Worm (Caenorhabditis elegans): ENCODE results near the gene C35B1.2.

Gene C35B1.2

DNA sequence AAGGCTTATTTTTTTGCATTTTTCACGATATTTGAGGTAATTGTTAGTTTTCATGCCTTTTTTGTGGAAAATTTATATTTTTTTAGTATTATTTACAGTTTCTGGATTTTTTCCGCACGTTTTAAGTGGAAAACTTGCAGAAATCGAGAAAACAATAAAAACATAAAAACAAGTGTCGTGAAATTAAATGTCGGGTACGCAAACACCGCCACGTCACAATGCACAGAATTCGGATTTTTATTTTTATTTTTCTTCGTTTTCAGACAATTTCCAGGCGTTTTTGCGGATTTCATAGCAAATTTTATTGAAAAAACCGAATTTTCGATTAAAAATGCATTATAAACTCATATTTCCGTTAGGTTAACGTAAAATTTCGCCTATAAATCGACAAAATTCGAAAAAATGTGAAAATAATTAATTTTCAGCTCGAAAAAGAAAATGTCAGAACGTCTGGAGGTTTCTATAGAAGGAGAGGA lies at the start of gene C35B1.2:
TSS of gene C35B1.2 (plus strand) at position 426 of the 476 bp plus-strand sequence.
- TF ChIP-seq ceh-14 (tag; optimal IDR thresholded peaks at IDR 0.05) (no peak), lim-6 (tag; optimal IDR thresholded peaks at IDR 0.05) (no peak), Y22D7AL.16 (tag; optimal IDR thresholded peaks at IDR 0.05) (no peak), ama-1 (optimal IDR thresholded peaks at IDR 0.05) (no peak), pqm-1 (tag; optimal IDR thresholded peaks at IDR 0.05) (no peak)

DNA sequence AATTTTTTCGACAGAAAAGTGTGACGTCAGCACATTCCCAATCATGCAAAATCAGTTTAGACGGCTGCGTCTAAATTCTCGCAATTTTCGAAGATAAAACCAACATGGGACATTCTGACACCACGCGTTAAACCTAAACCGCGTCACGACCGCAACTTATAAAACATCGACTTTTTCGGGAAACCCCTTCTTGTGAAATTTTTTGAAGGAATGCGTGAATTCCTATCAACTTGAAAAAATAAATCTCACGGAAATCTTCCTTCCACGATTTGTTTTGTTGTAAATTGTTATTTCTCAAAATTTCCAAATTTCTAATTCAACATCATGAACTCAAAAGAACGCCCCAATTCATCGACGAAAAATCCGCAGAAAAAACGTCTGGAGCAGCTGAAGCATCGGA lies 46.0 kb upstream of the C35B1.2 start, which contains the start of gene F35F11.2:
TSS of gene F35F11.2 (plus strand) at position 301 of the 400 bp plus-strand sequence.
- TF ChIP-seq nhr-11 (tag; optimal IDR thresholded peaks at IDR 0.05) (no peak), rnt-1 (tag; optimal IDR thresholded peaks at IDR 0.05) (no peak), pros-1 (tag; optimal IDR thresholded peaks at IDR 0.05) (no peak)

DNA sequence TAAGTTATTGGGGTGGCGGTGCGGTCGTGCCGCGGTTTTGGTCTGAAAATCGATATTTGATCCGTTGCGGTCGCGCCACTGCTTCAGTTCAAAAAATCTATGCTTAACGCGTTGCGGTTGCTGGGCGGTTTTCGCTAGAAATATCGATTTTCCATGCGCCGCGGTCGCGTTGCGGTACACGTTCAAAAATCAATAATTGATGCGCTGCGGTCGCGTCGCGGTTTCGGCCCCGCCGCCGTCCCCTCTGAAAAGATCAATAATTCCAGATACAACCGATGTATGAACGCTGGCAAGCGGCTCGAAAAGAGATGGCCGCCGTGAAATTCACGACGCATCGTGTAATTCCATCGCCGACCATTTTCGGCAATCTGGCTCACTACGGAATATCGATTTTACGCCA lies 45.0 kb upstream of the C35B1.2 start:
- no peak for TF ChIP-seq pqm-1 (tag; optimal IDR thresholded peaks at IDR 0.05)
- TF ChIP-seq che-1 (tag; optimal IDR thresholded peaks at IDR 0.05), result no peak
- TF ChIP-seq pax-1 (tag; optimal IDR thresholded peaks at IDR 0.05), result no peak
- no peak for TF ChIP-seq lin-11 (tag; optimal IDR thresholded peaks at IDR 0.05)
- no peak for TF ChIP-seq lim-6 (tag; optimal IDR thresholded peaks at IDR 0.05)
- no peak for TF ChIP-seq pha-2 (tag; optimal IDR thresholded peaks at IDR 0.05)
- no peak for TF ChIP-seq ceh-31 (tag; optimal IDR thresholded peaks at IDR 0.05)
- TF ChIP-seq ceh-18 (tag; optimal IDR thresholded peaks at IDR 0.05), result no peak
- no peak for TF ChIP-seq zip-5 (tag; optimal IDR thresholded peaks at IDR 0.05)
- TF ChIP-seq C38D4.7 (GFP tag; optimal IDR thresholded peaks at IDR 0.05), result no peak

DNA sequence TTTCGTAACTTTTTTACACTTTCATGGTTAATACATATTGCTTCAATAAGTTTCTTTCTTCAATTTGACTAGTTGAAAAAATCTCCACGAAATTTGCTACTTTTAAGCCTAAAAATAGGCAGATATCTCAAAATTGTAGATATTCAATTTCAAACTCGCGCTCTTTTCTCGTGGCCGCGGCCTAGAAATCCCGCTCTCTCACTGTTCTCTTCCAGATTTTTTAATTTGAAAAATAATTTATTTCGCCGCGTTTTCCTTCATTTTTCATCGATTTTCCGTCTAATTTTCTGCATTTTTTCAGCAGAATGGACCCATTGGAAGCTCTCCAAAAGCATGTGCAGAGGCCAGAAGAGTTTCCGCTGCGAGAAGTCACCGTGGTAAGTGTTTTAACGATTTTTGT lies 43.7 kb upstream of the C35B1.2 start, which contains the start of gene cdc-73:
TSS of gene cdc-73 (plus strand) at position 302 of the 400 bp plus-strand sequence.
- TF ChIP-seq pqm-1 (tag; optimal IDR thresholded peaks at IDR 0.05), result no peak
- no peak for TF ChIP-seq ztf-16 (tag; optimal IDR thresholded peaks at IDR 0.05)
- no peak for TF ChIP-seq hlh-13 (GFP tag; optimal IDR thresholded peaks at IDR 0.05)
- no peak for TF ChIP-seq hlh-15 (tag; optimal IDR thresholded peaks at IDR 0.05)
- no peak for TF ChIP-seq odd-2 (tag; optimal IDR thresholded peaks at IDR 0.05)
- no peak for TF ChIP-seq elt-4 (tag; optimal IDR thresholded peaks at IDR 0.05)
- TF ChIP-seq ttx-3 (tag; optimal IDR thresholded peaks at IDR 0.05), result no peak
- no peak for TF ChIP-seq Y22D7AL.16 (tag; optimal IDR thresholded peaks at IDR 0.05)
- no peak for TF ChIP-seq ceh-18 (tag; optimal IDR thresholded peaks at IDR 0.05)
- TF ChIP-seq syd-9 (tag; optimal IDR thresholded peaks at IDR 0.05), result no peak
- no peak for TF ChIP-seq lin-11 (tag; optimal IDR thresholded peaks at IDR 0.05)
- peak; percentile 72 for TF ChIP-seq tbx-2 (tag; optimal IDR thresholded peaks at IDR 0.05)
- no peak for TF ChIP-seq T23F11.4 (GFP tag; optimal IDR thresholded peaks at IDR 0.05)
- no peak for TF ChIP-seq pros-1 (tag; optimal IDR thresholded peaks at IDR 0.05)
- no peak for TF ChIP-seq nhr-11 (tag; optimal IDR thresholded peaks at IDR 0.05)
- TF ChIP-seq unc-55 (GFP tag; optimal IDR thresholded peaks at IDR 0.05), result no peak
- no peak for TF ChIP-seq ama-1 (optimal IDR thresholded peaks at IDR 0.05)
- TF ChIP-seq dve-1 (tag; optimal IDR thresholded peaks at IDR 0.05), result no peak
- TF ChIP-seq zip-5 (tag; optimal IDR thresholded peaks at IDR 0.05), result peak; percentile 46
- TF ChIP-seq C08G9.2 (tag; optimal IDR thresholded peaks at IDR 0.05), result peak; percentile 86
- TF ChIP-seq eyg-1 (tag; optimal IDR thresholded peaks at IDR 0.05), result no peak
- no peak for TF ChIP-seq sdc-2 (tag; optimal IDR thresholded peaks at IDR 0.05)
- no peak for TF ChIP-seq ceh-19 (GFP tag; optimal IDR thresholded peaks at IDR 0.05)
- peak; percentile 43 for TF ChIP-seq rnt-1 (tag; optimal IDR thresholded peaks at IDR 0.05)
- peak; percentile 2 for TF ChIP-seq lim-6 (tag; optimal IDR thresholded peaks at IDR 0.05)
- peak; percentile 55 for TF ChIP-seq ceh-14 (tag; optimal IDR thresholded peaks at IDR 0.05)
- TF ChIP-seq ceh-9 (tag; optimal IDR thresholded peaks at IDR 0.05), result no peak
- TF ChIP-seq nfya-1 (tag; optimal IDR thresholded peaks at IDR 0.05), result no peak
- TF ChIP-seq ahr-1 (tag; optimal IDR thresholded peaks at IDR 0.05), result peak; percentile 50
- TF ChIP-seq madf-2 (tag; optimal IDR thresholded peaks at IDR 0.05), result no peak
- peak; percentile 36 for TF ChIP-seq elt-2 (tag; optimal IDR thresholded peaks at IDR 0.05)
- peak; percentile 9 for TF ChIP-seq pag-3 (tag; optimal IDR thresholded peaks at IDR 0.05; ENCODE audit: borderline replicate concordance)
- peak; percentile 8 for TF ChIP-seq fkh-6 (tag; optimal IDR thresholded peaks at IDR 0.05)
- no peak for TF ChIP-seq ceh-48 (tag; optimal IDR thresholded peaks at IDR 0.05)
- TF ChIP-seq hlh-30 (tag; optimal IDR thresholded peaks at IDR 0.05; ENCODE audit: insufficient read depth), result no peak
- no peak for TF ChIP-seq ceh-30 (tag; optimal IDR thresholded peaks at IDR 0.05)
- no peak for TF ChIP-seq ceh-22 (tag; optimal IDR thresholded peaks at IDR 0.05)
- no peak for TF ChIP-seq gmeb-2 (tag; optimal IDR thresholded peaks at IDR 0.05)
- peak; percentile 66 for TF ChIP-seq hlh-8 (tag; optimal IDR thresholded peaks at IDR 0.05)
- TF ChIP-seq ceh-6 (GFP tag; optimal IDR thresholded peaks at IDR 0.05), result no peak
- no peak for TF ChIP-seq K02D7.2 (tag; optimal IDR thresholded peaks at IDR 0.05)
- TF ChIP-seq pha-2 (tag; optimal IDR thresholded peaks at IDR 0.05), result no peak
